Fruit fly (Drosophila melanogaster) whole organism, embryonic: Measurements from ENCODE around the gene CG8673.
A peak's percentile ranks its signal among the peaks of the same experiment; 100 is the strongest.

Source experiments
- CG11085 ChIP-seq: fragments of 200-800 bp; sonication (Bioruptor generic); IDR thresholded peaks from 2 replicates; pipeline ENCODE4 v1.3.6; 2022; ENCODE audit warnings: missing biosample characterization, missing genetic modification characterization
- CG13296 ChIP-seq: fragments of 200-800 bp; sonication (Bioruptor generic); optimal IDR thresholded peaks from 3 replicates; lab custom pipeline; 2018; ENCODE audit warnings: missing biosample characterization, mild to moderate bottlenecking, missing genetic modification characterization
- CG16863 ChIP-seq: fragments of 200-800 bp; sonication (Bioruptor generic); optimal IDR thresholded peaks from 3 replicates; lab custom pipeline; 2016; ENCODE audit warnings: missing biosample characterization, missing genetic modification characterization
- CG18619 ChIP-seq: fragments of 200-800 bp; sonication (Bioruptor generic); optimal IDR thresholded peaks from 3 replicates; lab custom pipeline; 2017; ENCODE audit warnings: missing biosample characterization, mild to moderate bottlenecking, missing genetic modification characterization
- CG2202 ChIP-seq: fragments of 200-800 bp; sonication (Bioruptor generic); optimal IDR thresholded peaks from 2 replicates; lab custom pipeline; 2018; ENCODE audit warnings: missing biosample characterization, mild to moderate bottlenecking, missing genetic modification characterization
- CG32532 ChIP-seq: fragments of 200-800 bp; sonication (Bioruptor generic); IDR thresholded peaks from 2 replicates; pipeline ENCODE4 v1.3.6; 2022; ENCODE audit warnings: missing biosample characterization, missing genetic modification characterization
- CG34422 ChIP-seq: fragments of 200-800 bp; sonication (Bioruptor generic); IDR thresholded peaks from 3 replicates; pipeline ENCODE4 v1.3.6; 2022; ENCODE audit warnings: missing biosample characterization, missing genetic modification characterization
- CG4360 ChIP-seq: fragments of 200-800 bp; sonication (Bioruptor generic); IDR thresholded peaks from 2 replicates; pipeline ENCODE4 v1.3.6; 2022; ENCODE audit warnings: missing biosample characterization, missing genetic modification characterization
- CG4404 ChIP-seq: fragments of 200-800 bp; sonication (Bioruptor generic); IDR thresholded peaks from 2 replicates; pipeline ENCODE4 v1.3.6; 2022; ENCODE audit warnings: missing biosample characterization, missing genetic modification characterization
- CG7556 ChIP-seq: fragments of 200-800 bp; sonication (Bioruptor generic); optimal IDR thresholded peaks from 2 replicates; lab custom pipeline; 2017; ENCODE audit warnings: missing biosample characterization, mild to moderate bottlenecking, missing genetic modification characterization
- CG8478 ChIP-seq: fragments of >200 bp; optimal IDR thresholded peaks from 2 replicates; lab custom pipeline; 2018
- CG9876 ChIP-seq: fragments of 200-800 bp; sonication (Bioruptor generic); optimal IDR thresholded peaks from 2 replicates; lab custom pipeline; 2016; ENCODE audit warnings: missing biosample characterization, missing genetic modification characterization
- Chrac-16 ChIP-seq: fragments of 200-800 bp; sonication (Bioruptor generic); optimal IDR thresholded peaks from 3 replicates; lab custom pipeline; 2016; ENCODE audit warnings: missing biosample characterization, missing genetic modification characterization
- Dip2 ChIP-seq: fragments of 200-800 bp; sonication (Bioruptor generic); IDR thresholded peaks from 2 replicates; pipeline ENCODE4 v1.3.6; 2022; ENCODE audit warnings: missing biosample characterization, missing genetic modification characterization
- Dp ChIP-seq: fragments of 200-800 bp; sonication (Bioruptor generic); optimal IDR thresholded peaks from 2 replicates; lab custom pipeline; 2018; ENCODE audit warnings: missing biosample characterization, mild to moderate bottlenecking, missing genetic modification characterization, moderate library complexity
- Ets65A ChIP-seq: fragments of 200-800 bp; sonication (Bioruptor generic); peaks from one replicate; lab custom pipeline; 2016; ENCODE audit warnings: missing biosample characterization, missing genetic modification characterization
- Fer1 ChIP-seq: fragments of 200-800 bp; sonication (Bioruptor generic); optimal IDR thresholded peaks from 2 replicates; lab custom pipeline; 2017; ENCODE audit warnings: missing biosample characterization, mild to moderate bottlenecking, missing genetic modification characterization
- GATAe ChIP-seq: fragments of 200-800 bp; sonication (Bioruptor generic); conservative IDR thresholded peaks from 2 replicates; pipeline ENCODE4 v1.3.6; 2022; ENCODE audit warnings: missing biosample characterization, missing genetic modification characterization
- H2.0 ChIP-seq: fragments of 200-800 bp; sonication (Bioruptor generic); IDR thresholded peaks from 2 replicates; pipeline ENCODE4 v1.3.6; 2022; ENCODE audit warnings: missing biosample characterization, missing genetic modification characterization
- HLH54F ChIP-seq: fragments of 200-800 bp; sonication (Bioruptor generic); optimal IDR thresholded peaks from 3 replicates; lab custom pipeline; 2016; ENCODE audit warnings: missing biosample characterization, missing genetic modification characterization
- HmgD ChIP-seq: fragments of 200-800 bp; sonication (Bioruptor generic); optimal IDR thresholded peaks from 3 replicates; lab custom pipeline; 2016; ENCODE audit warnings: missing biosample characterization, missing genetic modification characterization
- Hr78 ChIP-seq, 2 experiments: fragments of 200-800 bp in 1 of 2; fragments of >200 bp in 1 of 2; sonication (Bioruptor generic) in 1 of 2; optimal IDR thresholded peaks; 2 replicates each; lab custom pipeline; 2017 to 2019; ENCODE audit warnings: missing biosample characterization in 2 of 2, missing genetic modification characterization in 2 of 2, mild to moderate bottlenecking in 1 of 2, moderate library complexity in 1 of 2
- Hsf ChIP-seq: fragments of 200-800 bp; sonication (Bioruptor generic); optimal IDR thresholded peaks from 3 replicates; lab custom pipeline; 2016; ENCODE audit warnings: missing biosample characterization, missing genetic modification characterization
- Jarid2 ChIP-seq: fragments of 200-800 bp; sonication (Bioruptor generic); optimal IDR thresholded peaks from 3 replicates; lab custom pipeline; 2017; ENCODE audit warnings: mild to moderate bottlenecking, missing biosample characterization, missing genetic modification reagents, missing genetic modification characterization
- Kr ChIP-seq: fragments of 200-800 bp; sonication (Bioruptor generic); optimal IDR thresholded peaks from 2 replicates; lab custom pipeline; 2017; ENCODE audit warnings: missing biosample characterization, mild to moderate bottlenecking, missing genetic modification characterization
- Mrtf ChIP-seq: fragments of 200-800 bp; sonication (Bioruptor generic); IDR thresholded peaks from 3 replicates; pipeline ENCODE4 v1.3.6; 2022; ENCODE audit warnings: missing biosample characterization, missing genetic modification characterization
- NC2α ChIP-seq: fragments of 200-800 bp; sonication (Bioruptor generic); optimal IDR thresholded peaks from 2 replicates; lab custom pipeline; 2016; ENCODE audit warnings: missing biosample characterization, missing genetic modification characterization
- Ptx1 ChIP-seq: fragments of 200-800 bp; sonication (Bioruptor generic); IDR thresholded peaks from 2 replicates; pipeline ENCODE4 v1.3.6; 2022; ENCODE audit warnings: missing biosample characterization, missing genetic modification characterization
- Scr ChIP-seq: fragments of 200-800 bp; sonication (Bioruptor generic); IDR thresholded peaks from 2 replicates; pipeline ENCODE4 v1.3.6; 2022; ENCODE audit warnings: missing biosample characterization, missing genetic modification characterization; ENCODE audit not compliant: partially characterized antibody
- Ssrp ChIP-seq: fragments of 200-800 bp; sonication (Bioruptor generic); optimal IDR thresholded peaks from 2 replicates; lab custom pipeline; 2018; ENCODE audit warnings: missing biosample characterization, mild to moderate bottlenecking, missing genetic modification characterization, moderate library complexity
- TFAM ChIP-seq: fragments of 200-800 bp; sonication (Bioruptor generic); optimal IDR thresholded peaks from 2 replicates; lab custom pipeline; 2017; ENCODE audit warnings: missing biosample characterization, missing genetic modification characterization, inconsistent platforms
- Taf1 ChIP-seq: fragments of 200-800 bp; sonication (Bioruptor generic); IDR thresholded peaks from 2 replicates; pipeline ENCODE4 v1.3.6; 2022; ENCODE audit warnings: missing biosample characterization, missing genetic modification characterization
- Usf ChIP-seq: fragments of 200-800 bp; sonication (Bioruptor generic); optimal IDR thresholded peaks from 2 replicates; lab custom pipeline; 2017; ENCODE audit warnings: missing genotype, missing biosample characterization, missing genetic modification characterization
- bigmax ChIP-seq: fragments of 200-800 bp; sonication (Bioruptor generic); optimal IDR thresholded peaks from 2 replicates; lab custom pipeline; 2018; ENCODE audit warnings: missing biosample characterization, mild to moderate bottlenecking, missing genetic modification characterization
- cas ChIP-seq: fragments of 200-800 bp; sonication (Bioruptor generic); IDR thresholded peaks from 2 replicates; pipeline ENCODE4 v1.3.6; 2022; ENCODE audit warnings: missing biosample characterization, missing genetic modification characterization
- chif ChIP-seq, 2 experiments: fragments of 200-800 bp; sonication (Bioruptor generic); optimal IDR thresholded peaks; 3 replicates each; lab custom pipeline; 2016; ENCODE audit warnings: missing biosample characterization in 2 of 2, missing genetic modification characterization in 2 of 2
- croc ChIP-seq: fragments of 200-800 bp; sonication (Bioruptor generic); conservative IDR thresholded peaks from 3 replicates; pipeline ENCODE4 v1.3.6; 2022; ENCODE audit warnings: missing biosample characterization, missing genetic modification characterization
- gt ChIP-seq: fragments of 200-800 bp; sonication (Bioruptor generic); IDR thresholded peaks from 2 replicates; pipeline ENCODE4 v1.3.6; 2022; ENCODE audit warnings: missing biosample characterization, missing genetic modification characterization
- ham ChIP-seq: fragments of 200-800 bp; sonication (Bioruptor generic); IDR thresholded peaks from 2 replicates; pipeline ENCODE4 v1.3.6; 2022; ENCODE audit warnings: missing biosample characterization, missing genetic modification characterization
- jing ChIP-seq: fragments of 200-800 bp; sonication (Bioruptor generic); optimal IDR thresholded peaks from 2 replicates; lab custom pipeline; 2018; ENCODE audit warnings: missing biosample characterization, mild to moderate bottlenecking, missing genetic modification characterization
- klu ChIP-seq: fragments of 200-800 bp; sonication (Bioruptor generic); IDR thresholded peaks from 2 replicates; pipeline ENCODE4 v1.3.6; 2022; ENCODE audit warnings: missing biosample characterization, missing genetic modification characterization
- lilli ChIP-seq: fragments of 200-800 bp; sonication (Bioruptor generic); optimal IDR thresholded peaks from 3 replicates; lab custom pipeline; 2016; ENCODE audit warnings: missing biosample characterization, missing genetic modification characterization
- lov ChIP-seq, 2 experiments: fragments of 200-800 bp in 1 of 2; fragments of >200 bp in 1 of 2; sonication (Bioruptor generic) in 1 of 2; IDR thresholded peaks in 1 of 2; optimal IDR thresholded peaks in 1 of 2; 2 replicates in 1 of 2; 3 replicates in 1 of 2; pipeline versions ENCODE4 v1.3.6 to Lab custom; 2017 to 2022; ENCODE audit warnings: missing biosample characterization in 1 of 2, missing genetic modification characterization in 1 of 2
- nerfin-2 ChIP-seq: fragments of 200-800 bp; sonication (Bioruptor generic); IDR thresholded peaks from 2 replicates; pipeline ENCODE4 v1.3.6; 2022; ENCODE audit warnings: missing biosample characterization, missing genetic modification characterization; ENCODE audit not compliant: partially characterized antibody
- sima ChIP-seq: fragments of 200-800 bp; sonication (Bioruptor generic); optimal IDR thresholded peaks from 2 replicates; lab custom pipeline; 2016; ENCODE audit warnings: missing biosample characterization, missing genetic modification characterization
- sisA ChIP-seq: fragments of 200-800 bp; sonication (Bioruptor generic); IDR thresholded peaks from 2 replicates; pipeline ENCODE4 v1.3.6; 2022; ENCODE audit warnings: missing biosample characterization, missing genetic modification characterization
- slbo ChIP-seq: fragments of 200-800 bp; sonication (Bioruptor generic); IDR thresholded peaks from 2 replicates; pipeline ENCODE4 v1.3.6; 2022; ENCODE audit warnings: missing biosample characterization, missing genetic modification characterization
- slp2 ChIP-seq: fragments of 200-800 bp; sonication (Bioruptor generic); optimal IDR thresholded peaks from 2 replicates; lab custom pipeline; 2016; ENCODE audit warnings: missing biosample characterization, missing genetic modification characterization
- sr ChIP-seq: fragments of 200-800 bp; sonication (Bioruptor generic); IDR thresholded peaks from 3 replicates; pipeline ENCODE4 v1.3.6; 2022; ENCODE audit warnings: missing biosample characterization, missing genetic modification characterization
- stc ChIP-seq: fragments of 200-800 bp; sonication (Bioruptor generic); IDR thresholded peaks from 2 replicates; pipeline ENCODE4 v1.3.6; 2022; ENCODE audit warnings: missing biosample characterization, missing genetic modification characterization

The CG8673 gene

DNA sequence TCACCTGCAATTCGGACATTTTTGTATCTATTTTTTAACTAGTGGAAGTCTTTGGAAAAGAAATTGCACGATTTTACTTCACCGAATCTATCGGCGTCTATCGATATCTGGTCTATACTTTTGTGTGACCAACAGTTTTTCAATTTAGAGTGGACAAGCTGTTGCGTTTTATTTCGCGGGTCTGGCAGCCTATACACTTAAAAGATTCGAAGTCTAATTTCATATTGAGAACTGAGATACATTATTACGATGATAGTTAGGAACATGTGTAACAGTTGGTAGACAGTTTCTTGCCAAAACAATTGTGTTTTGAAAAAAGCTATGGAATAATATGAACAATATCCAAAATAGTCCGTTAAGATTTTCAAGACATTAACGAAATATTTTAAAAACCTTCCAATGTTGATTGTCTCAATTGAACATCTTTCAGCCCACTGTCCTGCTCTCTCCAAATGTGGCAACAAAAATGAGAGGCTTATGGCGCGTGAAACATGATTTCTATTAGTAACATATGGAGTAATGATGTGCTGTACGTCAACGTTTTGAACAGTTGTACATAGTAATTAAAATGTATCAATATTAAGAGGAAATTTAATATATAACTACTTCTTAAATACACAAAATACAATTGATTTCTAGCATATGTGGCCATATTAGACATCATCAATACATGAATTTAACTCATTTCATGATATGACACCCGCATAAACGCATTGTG is 38.3 kb downstream of the CG8673 start, which contains the start of gene Acbp1 (continued):
- peak; percentile 75 for TF ChIP-seq Taf1 (GFP tag; lab: Robert Waterston, UW)
- TF ChIP-seq Dp: peak; percentile 61
- TF ChIP-seq CG32532 (GFP tag; lab: Robert Waterston, UW): peak; percentile 93
- peak; percentile 99 for TF ChIP-seq CG13296 (GFP tag; lab: Kevin White, UChicago)
- TF ChIP-seq Kr (GFP tag; lab: Kevin White, UChicago): peak; percentile 92
- TF ChIP-seq Chrac-16 (GFP tag; lab: Kevin White, UChicago): peak; percentile 88
- TF ChIP-seq CG34422 (GFP tag; lab: Robert Waterston, UW): peak; percentile 93
- TF ChIP-seq croc (GFP tag; lab: Robert Waterston, UW): peak; percentile 78
- TF ChIP-seq CG4404 (GFP tag; lab: Robert Waterston, UW): peak; percentile 80
- peak; percentile 76 for TF ChIP-seq H2.0 (GFP tag; lab: Robert Waterston, UW)
- TF ChIP-seq HLH54F (GFP tag; lab: Kevin White, UChicago): peak; percentile 95
- TF ChIP-seq gt (GFP tag; lab: Robert Waterston, UW): peak; percentile 68
- peak; percentile 93 for TF ChIP-seq Ptx1
- TF ChIP-seq HmgD (GFP tag; lab: Kevin White, UChicago): peak; percentile 96
- peak; percentile 50; the same call in 1 of the 2 replicates for TF ChIP-seq ham (GFP tag; lab: Robert Waterston, UW)
- TF ChIP-seq stc (GFP tag; lab: Robert Waterston, UW): peak; percentile 81
- no peak for TF ChIP-seq lov (optimal IDR thresholded peaks at IDR 0.05; lab: Kevin White, UChicago)
- TF ChIP-seq lov (GFP tag; IDR thresholded peaks at IDR 0.05; lab: Robert Waterston, UW): peak; percentile 76
- peak; percentile 90 for TF ChIP-seq Mrtf (GFP tag; lab: Robert Waterston, UW)
- TF ChIP-seq lilli (GFP tag; lab: Kevin White, UChicago): peak; percentile 97
- peak; percentile 87 for TF ChIP-seq NC2α (GFP tag; lab: Kevin White, UChicago)
- peak; percentile 84 for TF ChIP-seq TFAM (GFP tag; lab: Kevin White, UChicago)
- TF ChIP-seq bigmax: peak; percentile 74
- peak; percentile 96 for TF ChIP-seq CG9876 (GFP tag; lab: Kevin White, UChicago)
- no peak for TF ChIP-seq Jarid2 (GFP tag; lab: Kevin White, UChicago)
- TF ChIP-seq GATAe (GFP tag; lab: Robert Waterston, UW): peak; percentile 71
- peak; percentile 98 for TF ChIP-seq CG7556 (GFP tag; lab: Kevin White, UChicago)
- peak; percentile 58 for TF ChIP-seq sima (GFP tag; lab: Kevin White, UChicago)
- TF ChIP-seq CG18619 (GFP tag; lab: Kevin White, UChicago): peak; percentile 96
- peak; percentile 94 for TF ChIP-seq slbo (GFP tag; lab: Robert Waterston, UW)
- TF ChIP-seq cas: peak; percentile 83
- peak; percentile 98 for TF ChIP-seq CG2202 (tag; lab: Kevin White, UChicago)
- TF ChIP-seq Ssrp (tag; lab: Kevin White, UChicago): peak; percentile 93
- peak; percentile 78 for TF ChIP-seq Scr
- TF ChIP-seq Hsf (GFP tag; lab: Kevin White, UChicago): peak; percentile 95
- peak; percentile 83 for TF ChIP-seq jing
- TF ChIP-seq CG4360 (GFP tag; lab: Robert Waterston, UW): peak; percentile 64
- TF ChIP-seq CG16863 (GFP tag; lab: Kevin White, UChicago): peak; percentile 95
- TF ChIP-seq sr: peak; percentile 45; the same call in 1 of the 3 replicates
- TF ChIP-seq Fer1 (GFP tag; lab: Kevin White, UChicago): peak; percentile 99
- peak; percentile 71 for TF ChIP-seq nerfin-2 (GFP tag; lab: Robert Waterston, UW)
- TF ChIP-seq Usf (GFP tag; lab: Kevin White, UChicago): peak; percentile 86
- TF ChIP-seq CG8478: no peak
- peak; percentile 88 for TF ChIP-seq klu
- TF ChIP-seq slp2 (GFP tag; lab: Kevin White, UChicago): peak; percentile 91
- peak; percentile 86 for TF ChIP-seq CG11085 (GFP tag; lab: Robert Waterston, UW)
- no peak for TF ChIP-seq Dip2 (GFP tag; lab: Robert Waterston, UW)
- peak in 1 of 2 experiments; percentile 92 for TF ChIP-seq Hr78 (GFP tag; optimal IDR thresholded peaks at IDR 0.05; lab: Kevin White, UChicago)
- peak; percentile 90 for TF ChIP-seq sisA (GFP tag; lab: Robert Waterston, UW)
- peak; percentile 99 for TF ChIP-seq Ets65A
- TF ChIP-seq chif (GFP tag; optimal IDR thresholded peaks at IDR 0.05; lab: Kevin White, UChicago): peak; percentile 91 to 95
